Fruit fly (Drosophila melanogaster) whole organism, wandering third instar larva: ENCODE data around the gene FER.

Experiments
- Abd-B ChIP-seq: fragments of >200 bp; optimal IDR thresholded peaks from 2 replicates; lab custom pipeline; 2017; ENCODE audit warnings: missing biosample characterization, missing genetic modification characterization
- CG32264 ChIP-seq: fragments of 200-800 bp; sonication (Bioruptor generic); optimal IDR thresholded peaks from 2 replicates; lab custom pipeline; 2016; ENCODE audit warnings: missing biosample characterization, missing genetic modification characterization
- CG9705 ChIP-seq: fragments of 200-800 bp; sonication (Bioruptor generic); optimal IDR thresholded peaks from 2 replicates; lab custom pipeline; 2018; ENCODE audit warnings: missing biosample characterization, mild to moderate bottlenecking, missing genetic modification characterization
- CrebA ChIP-seq: fragments of 200-800 bp; sonication (Bioruptor generic); optimal IDR thresholded peaks from 2 replicates; lab custom pipeline; 2016; ENCODE audit warnings: missing biosample characterization, mild to moderate bottlenecking, missing genetic modification characterization, borderline replicate concordance
- Dfd ChIP-seq: fragments of >200 bp; optimal IDR thresholded peaks from 2 replicates; lab custom pipeline; 2017; ENCODE audit warnings: missing biosample characterization, missing genetic modification characterization
- Dif ChIP-seq: fragments of 200-275, 200-300 bp; sonication (Bioruptor generic); optimal IDR thresholded peaks from 2 replicates; lab custom pipeline; 2018; ENCODE audit warnings: missing biosample characterization, missing genetic modification characterization; ENCODE audit not compliant: partially characterized antibody
- GATAd ChIP-seq: sonication (Bioruptor generic); optimal IDR thresholded peaks from 2 replicates; lab custom pipeline; 2016; ENCODE audit warnings: missing biosample characterization, missing genetic modification characterization
- HLH106 ChIP-seq: fragments of 200-800 bp; optimal IDR thresholded peaks from 3 replicates; lab custom pipeline; 2019; ENCODE audit warnings: missing biosample characterization, mild to moderate bottlenecking, missing genetic modification characterization, moderate library complexity
- Hnf4 ChIP-seq: fragments of 200-800 bp; sonication (Bioruptor generic); optimal IDR thresholded peaks from 2 replicates; lab custom pipeline; 2016; ENCODE audit warnings: missing biosample characterization, mild to moderate bottlenecking, missing genetic modification characterization
- Hr78 ChIP-seq: fragments of >200 bp; optimal IDR thresholded peaks from 2 replicates; lab custom pipeline; 2017; ENCODE audit warnings: missing biosample characterization, missing genetic modification characterization
- Hr83 ChIP-seq: fragments of 200-300 bp; sonication (Bioruptor generic); optimal IDR thresholded peaks from 2 replicates; lab custom pipeline; 2016; ENCODE audit warnings: missing biosample characterization, mild to moderate bottlenecking, missing genetic modification characterization, moderate library complexity; ENCODE audit not compliant: poor library complexity, severe bottlenecking
- Jra ChIP-seq: sonication (Bioruptor generic); optimal IDR thresholded peaks from 2 replicates; lab custom pipeline; 2016; ENCODE audit warnings: missing biosample characterization, missing genetic modification characterization
- Mio ChIP-seq: sonication (Bioruptor generic); optimal IDR thresholded peaks from 2 replicates; lab custom pipeline; 2016; ENCODE audit warnings: missing biosample characterization, missing genetic modification characterization
- Myc ChIP-seq: fragments of >200 bp; optimal IDR thresholded peaks from 2 replicates; lab custom pipeline; 2017
- N ChIP-seq: fragments of >200 bp; optimal IDR thresholded peaks from 2 replicates; lab custom pipeline; 2018; ENCODE audit warnings: missing biosample characterization, missing external identifiers, missing genetic modification characterization
- OdsH ChIP-seq: fragments of 200-800 bp; sonication (Bioruptor generic); optimal IDR thresholded peaks from 2 replicates; lab custom pipeline; 2016; ENCODE audit warnings: missing biosample characterization, mild to moderate bottlenecking, missing genetic modification characterization
- Rel ChIP-seq, 2 experiments: fragments of 200-800 bp; sonication (Bioruptor generic) in 1 of 2; optimal IDR thresholded peaks; 2 replicates in 1 of 2; 3 replicates in 1 of 2; lab custom pipeline; 2016 to 2019; ENCODE audit warnings: mild to moderate bottlenecking in 2 of 2, missing biosample characterization in 2 of 2, missing genetic modification characterization in 2 of 2, moderate library complexity in 1 of 2
- Sp1 ChIP-seq: fragments of 200-800 bp; sonication (Bioruptor generic); optimal IDR thresholded peaks from 3 replicates; lab custom pipeline; 2019; ENCODE audit warnings: missing biosample characterization, mild to moderate bottlenecking, missing genetic modification characterization, moderate library complexity
- Vsx2 ChIP-seq: fragments of 200-300, 225-300 bp; sonication (Bioruptor generic); optimal IDR thresholded peaks from 2 replicates; lab custom pipeline; 2018; ENCODE audit warnings: missing biosample characterization, missing genetic modification characterization; ENCODE audit not compliant: partially characterized antibody
- br ChIP-seq: fragments of 200-800 bp; sonication (Bioruptor generic); optimal IDR thresholded peaks from 2 replicates; lab custom pipeline; 2016; ENCODE audit warnings: missing biosample characterization, missing genetic modification characterization
- brk ChIP-seq: fragments of 200-800 bp; sonication (Bioruptor generic); optimal IDR thresholded peaks from 2 replicates; lab custom pipeline; 2016; ENCODE audit warnings: missing biosample characterization, mild to moderate bottlenecking, missing genetic modification characterization
- dl ChIP-seq, 2 experiments: fragments of 175-275, 200-275 bp in 1 of 2; fragments of 200-275 bp in 1 of 2; sonication (Bioruptor generic); optimal IDR thresholded peaks; lab custom pipeline; 2018; ENCODE audit warnings: mild to moderate bottlenecking in 2 of 2, missing biosample characterization in 2 of 2, missing genetic modification characterization in 2 of 2, moderate library complexity in 2 of 2; ENCODE audit not compliant: partially characterized antibody in 2 of 2, insufficient read depth in 1 of 2
- dmrt93B ChIP-seq: fragments of 200-800 bp; sonication (Bioruptor generic); optimal IDR thresholded peaks from 2 replicates; lab custom pipeline; 2018; ENCODE audit warnings: missing biosample characterization, mild to moderate bottlenecking, missing genetic modification characterization
- dsf ChIP-seq: sonication (Bioruptor generic); optimal IDR thresholded peaks from 2 replicates; lab custom pipeline; 2016; ENCODE audit warnings: missing biosample characterization, missing genetic modification characterization, borderline replicate concordance
- ey ChIP-seq: fragments of 200-800 bp; sonication (Bioruptor generic); optimal IDR thresholded peaks from 2 replicates; lab custom pipeline; 2016; ENCODE audit warnings: missing biosample characterization, missing genetic modification characterization
- foxo ChIP-seq, 2 experiments: fragments of 200-800 bp; sonication (Bioruptor generic); optimal IDR thresholded peaks; 2 replicates in 1 of 2; 3 replicates in 1 of 2; lab custom pipeline; 2016 to 2017; ENCODE audit warnings: missing biosample characterization in 2 of 2, missing genetic modification characterization in 2 of 2
- fru ChIP-seq: fragments of 200-800 bp; sonication (Bioruptor generic); optimal IDR thresholded peaks from 3 replicates; lab custom pipeline; 2016; ENCODE audit warnings: missing biosample characterization, mild to moderate bottlenecking, missing genetic modification characterization
- h ChIP-seq: fragments of 200-800 bp; sonication (Bioruptor generic); optimal IDR thresholded peaks from 3 replicates; lab custom pipeline; 2016; ENCODE audit warnings: missing biosample characterization, mild to moderate bottlenecking, missing genetic modification characterization
- jim ChIP-seq: fragments of 175-275, 200-325 bp; sonication (Bioruptor generic); optimal IDR thresholded peaks from 2 replicates; lab custom pipeline; 2016; ENCODE audit warnings: missing biosample characterization, mild to moderate bottlenecking, missing genetic modification characterization
- lola ChIP-seq: fragments of >200 bp; optimal IDR thresholded peaks from 2 replicates; lab custom pipeline; 2017; ENCODE audit warnings: missing biosample characterization, missing genetic modification characterization
- pan ChIP-seq: fragments of >200 bp; optimal IDR thresholded peaks from 2 replicates; lab custom pipeline; 2017
- psq ChIP-seq: fragments of 200-800 bp; sonication (Bioruptor generic); optimal IDR thresholded peaks from 3 replicates; lab custom pipeline; 2017; ENCODE audit warnings: missing biosample characterization, mild to moderate bottlenecking, missing genetic modification characterization, moderate library complexity
- rgr ChIP-seq: fragments of 200-800 bp; sonication (Bioruptor generic); optimal IDR thresholded peaks from 3 replicates; lab custom pipeline; 2016; ENCODE audit warnings: missing biosample characterization, mild to moderate bottlenecking, missing genetic modification characterization
- sage ChIP-seq: fragments of 200-800 bp; sonication (Bioruptor generic); optimal IDR thresholded peaks from 2 replicates; lab custom pipeline; 2016; ENCODE audit warnings: missing biosample characterization, mild to moderate bottlenecking, missing genetic modification characterization
- sv ChIP-seq: fragments of 200-800 bp; sonication (Bioruptor generic); optimal IDR thresholded peaks from 3 replicates; lab custom pipeline; 2016; ENCODE audit warnings: missing biosample characterization, missing genetic modification characterization
- tai ChIP-seq: sonication (Bioruptor generic); optimal IDR thresholded peaks from 2 replicates; lab custom pipeline; 2016; ENCODE audit warnings: missing biosample characterization, missing genetic modification characterization
- usp ChIP-seq: fragments of >200 bp; optimal IDR thresholded peaks from 2 replicates; lab custom pipeline; 2017; ENCODE audit warnings: missing biosample characterization, missing genetic modification characterization
- woc ChIP-seq: sonication (Bioruptor generic); optimal IDR thresholded peaks from 2 replicates; lab custom pipeline; 2016; ENCODE audit warnings: missing biosample characterization, mild to moderate bottlenecking, missing genetic modification characterization

The FER gene

dm6 chr3R:9430344-9431253, 36.3 kb upstream of the FER start:
- no peak for TF ChIP-seq Dfd (GFP tag; lab: Kevin White, UChicago)
- no peak for TF ChIP-seq N (GFP tag; lab: Kevin White, UChicago)
- TF ChIP-seq Dif, result no peak
- TF ChIP-seq foxo (GFP tag; optimal IDR thresholded peaks at IDR 0.05; lab: Kevin White, UChicago), result peak in 1 of 2 experiments; percentile 50
- peak; percentile 36 for TF ChIP-seq OdsH (GFP tag; lab: Kevin White, UChicago)
- no peak for TF ChIP-seq CG32264 (GFP tag; lab: Kevin White, UChicago)
- no peak for TF ChIP-seq CG9705 (GFP tag; lab: Kevin White, UChicago)
- peak; percentile 40 for TF ChIP-seq ey (GFP tag; lab: Kevin White, UChicago)
- no peak for TF ChIP-seq lola (GFP tag; lab: Kevin White, UChicago)
- no peak for TF ChIP-seq woc (GFP tag; lab: Kevin White, UChicago)
- peak; percentile 1 for TF ChIP-seq sv (GFP tag; lab: Kevin White, UChicago)
- TF ChIP-seq Hnf4, result no peak
- no peak for TF ChIP-seq GATAd (GFP tag; lab: Kevin White, UChicago)
- TF ChIP-seq Abd-B (GFP tag; lab: Kevin White, UChicago), result no peak
- TF ChIP-seq tai (GFP tag; lab: Kevin White, UChicago), result no peak
- TF ChIP-seq Sp1 (GFP tag; lab: Kevin White, UChicago), result no peak
- no peak for TF ChIP-seq br (GFP tag; lab: Kevin White, UChicago)
- TF ChIP-seq Mio (GFP tag; lab: Kevin White, UChicago), result no peak
- no peak for TF ChIP-seq brk (GFP tag; lab: Kevin White, UChicago)
- TF ChIP-seq h, result no peak
- peak; percentile 47 for TF ChIP-seq fru (GFP tag; lab: Kevin White, UChicago)
- no peak for TF ChIP-seq Hr78 (GFP tag; lab: Kevin White, UChicago)
- no peak for TF ChIP-seq jim (GFP tag; lab: Kevin White, UChicago)
- TF ChIP-seq dmrt93B (GFP tag; lab: Kevin White, UChicago), result no peak
- no peak for TF ChIP-seq Myc (lab: Kevin White, UChicago)
- peak; percentile 3 for TF ChIP-seq psq (GFP tag; lab: Kevin White, UChicago)
- TF ChIP-seq pan, result no peak
- no peak for TF ChIP-seq dsf (GFP tag; lab: Kevin White, UChicago)
- no peak for TF ChIP-seq sage (GFP tag; lab: Kevin White, UChicago)
- TF ChIP-seq rgr (GFP tag; lab: Kevin White, UChicago), result peak; percentile 30
- TF ChIP-seq HLH106 (tag; lab: Kevin White, UChicago), result no peak

- TF ChIP-seq sv (GFP tag; lab: Kevin White, UChicago) (peak; percentile 42), ey (GFP tag; lab: Kevin White, UChicago) (peak; percentile 92), GATAd (GFP tag; lab: Kevin White, UChicago) (no peak), Dfd (GFP tag; lab: Kevin White, UChicago) (no peak), woc (GFP tag; lab: Kevin White, UChicago) (peak; percentile 77), h (peak; percentile 89), foxo (GFP tag; optimal IDR thresholded peaks at IDR 0.05; lab: Kevin White, UChicago) (peak; percentile 85), pan (no peak), Hr78 (GFP tag; lab: Kevin White, UChicago) (no peak), dmrt93B (GFP tag; lab: Kevin White, UChicago) (peak; percentile 46), OdsH (GFP tag; lab: Kevin White, UChicago) (peak; percentile 90), Rel (GFP tag; optimal IDR thresholded peaks at IDR 0.05; lab: Kevin White, UChicago) (peak; percentile 58), Rel (tag; optimal IDR thresholded peaks at IDR 0.05; lab: Kevin White, UChicago) (peak; percentile 97), br (GFP tag; lab: Kevin White, UChicago) (peak; percentile 85), rgr (GFP tag; lab: Kevin White, UChicago) (peak; percentile 91), dl (GFP tag; optimal IDR thresholded peaks at IDR 0.05; lab: Kevin White, UChicago; ENCODE audit: insufficient read depth in 1 of 2, partially characterized antibody in 2 of 2) (no peak), Sp1 (GFP tag; lab: Kevin White, UChicago) (peak; percentile 74), psq (GFP tag; lab: Kevin White, UChicago) (peak; percentile 84), lola (GFP tag; lab: Kevin White, UChicago) (no peak), Jra (peak; percentile 12), Abd-B (GFP tag; lab: Kevin White, UChicago) (no peak), Dif (no peak), Hnf4 (peak; percentile 76), usp (GFP tag; lab: Kevin White, UChicago) (no peak), fru (GFP tag; lab: Kevin White, UChicago) (peak; percentile 92), Myc (lab: Kevin White, UChicago) (no peak), CG32264 (GFP tag; lab: Kevin White, UChicago) (peak; percentile 69), jim (GFP tag; lab: Kevin White, UChicago) (no peak), sage (GFP tag; lab: Kevin White, UChicago) (peak; percentile 71), Vsx2 (GFP tag; lab: Kevin White, UChicago) (no peak), HLH106 (tag; lab: Kevin White, UChicago) (peak; percentile 70), CrebA (peak; percentile 84), brk (GFP tag; lab: Kevin White, UChicago) (peak; percentile 80), tai (GFP tag; lab: Kevin White, UChicago) (peak; percentile 66), N (GFP tag; lab: Kevin White, UChicago) (no peak), CG9705 (GFP tag; lab: Kevin White, UChicago) (peak; percentile 57), Hr83 (GFP tag; lab: Kevin White, UChicago) (peak; percentile 88), Mio (GFP tag; lab: Kevin White, UChicago) (peak; percentile 55), dsf (GFP tag; lab: Kevin White, UChicago) (no peak)
These were observed 34.6 kb upstream of the FER start for dm6 chr3R:9428988-9429387.
